Fruit fly (Drosophila melanogaster) whole organism, embryonic: ENCODE measurements around the gene CG13481.
A peak's percentile ranks its signal among the peaks of the same experiment; 100 is the strongest.

Experiments
- B-H1 ChIP-seq: fragments of 200-800 bp; sonication (Bioruptor generic); IDR thresholded peaks from 3 replicates; pipeline ENCODE4 v1.3.6; 2022; ENCODE audit warnings: missing biosample characterization, missing genetic modification characterization
- B-H2 ChIP-seq: fragments of 200-800 bp; sonication (Bioruptor generic); optimal IDR thresholded peaks from 2 replicates; lab custom pipeline; 2018; ENCODE audit warnings: missing biosample characterization, mild to moderate bottlenecking, missing genetic modification characterization
- CG10147 ChIP-seq: fragments of 200-800 bp; sonication (Bioruptor generic); optimal IDR thresholded peaks from 2 replicates; lab custom pipeline; 2019; ENCODE audit warnings: missing biosample characterization, mild to moderate bottlenecking, missing genetic modification characterization, moderate library complexity
- CG11504 ChIP-seq: fragments of 200-800 bp; sonication (Bioruptor generic); optimal IDR thresholded peaks from 3 replicates; lab custom pipeline; 2019; ENCODE audit warnings: missing biosample characterization, mild to moderate bottlenecking, missing genetic modification characterization, moderate library complexity
- CG12155 ChIP-seq: fragments of 200-800 bp; sonication (Bioruptor generic); optimal IDR thresholded peaks from 3 replicates; lab custom pipeline; 2016; ENCODE audit warnings: missing biosample characterization, missing genetic modification characterization
- CG12236 ChIP-seq: fragments of 200-800 bp; sonication (Bioruptor generic); optimal IDR thresholded peaks from 2 replicates; lab custom pipeline; 2016; ENCODE audit warnings: missing biosample characterization, missing genetic modification characterization
- CG12942 ChIP-seq: fragments of 200-800 bp; sonication (Bioruptor generic); optimal IDR thresholded peaks from 3 replicates; lab custom pipeline; 2016; ENCODE audit warnings: missing biosample characterization, missing genetic modification characterization
- CG13624 ChIP-seq: fragments of 200-800 bp; sonication (Bioruptor generic); optimal IDR thresholded peaks from 2 replicates; lab custom pipeline; 2016; ENCODE audit warnings: missing biosample characterization, missing genetic modification characterization
- CG14667 ChIP-seq: fragments of 200-800 bp; sonication (Bioruptor generic); IDR thresholded peaks from 2 replicates; pipeline ENCODE4 v1.3.6; 2022; ENCODE audit warnings: missing biosample characterization, missing genetic modification characterization
- CG15696 ChIP-seq: fragments of 200-800 bp; sonication (Bioruptor generic); optimal IDR thresholded peaks from 2 replicates; lab custom pipeline; 2019; ENCODE audit warnings: missing biosample characterization, mild to moderate bottlenecking, missing genetic modification characterization, moderate library complexity
- CG17385 ChIP-seq: fragments of 200-800 bp; sonication (Bioruptor generic); optimal IDR thresholded peaks from 3 replicates; lab custom pipeline; 2018; ENCODE audit warnings: missing biosample characterization, mild to moderate bottlenecking, missing genetic modification characterization
- CG2199 ChIP-seq: fragments of 200-800 bp; sonication (Bioruptor generic); IDR thresholded peaks from 3 replicates; pipeline ENCODE4 v1.3.6; 2022; ENCODE audit warnings: missing biosample characterization, missing genetic modification characterization
- CG2889 ChIP-seq: fragments of 200-800 bp; sonication (Bioruptor generic); IDR thresholded peaks from 3 replicates; pipeline ENCODE4 v1.3.6; 2022; ENCODE audit warnings: missing biosample characterization, missing genetic modification characterization
- CG6854 ChIP-seq: fragments of 200-800 bp; sonication (Bioruptor generic); optimal IDR thresholded peaks from 3 replicates; lab custom pipeline; 2017; ENCODE audit warnings: missing biosample characterization, mild to moderate bottlenecking, missing genetic modification characterization
- CG7271 ChIP-seq: fragments of 200-800 bp; sonication (Bioruptor generic); optimal IDR thresholded peaks from 2 replicates; lab custom pipeline; 2018; ENCODE audit warnings: missing biosample characterization, mild to moderate bottlenecking, missing genetic modification characterization, moderate library complexity
- CG7372 ChIP-seq: fragments of 200-800 bp; sonication (Bioruptor generic); IDR thresholded peaks from 2 replicates; pipeline ENCODE4 v1.3.6; 2022; ENCODE audit warnings: missing biosample characterization, missing genetic modification characterization
- Dek ChIP-seq: fragments of 200-800 bp; sonication (Bioruptor generic); optimal IDR thresholded peaks from 3 replicates; lab custom pipeline; 2019; ENCODE audit warnings: missing biosample characterization, mild to moderate bottlenecking, missing genetic modification characterization, moderate library complexity
- Doc2 ChIP-seq: fragments of 200-800 bp; sonication (Bioruptor generic); IDR thresholded peaks from 2 replicates; pipeline ENCODE4 v1.3.6; 2022; ENCODE audit warnings: missing biosample characterization, missing genetic modification characterization
- Elba2 ChIP-seq: fragments of 200-800 bp; sonication (Bioruptor generic); optimal IDR thresholded peaks from 3 replicates; lab custom pipeline; 2016; ENCODE audit warnings: missing biosample characterization, missing genetic modification characterization
- Fer2 ChIP-seq: fragments of 200-800 bp; sonication (Bioruptor generic); optimal IDR thresholded peaks from 2 replicates; lab custom pipeline; 2018; ENCODE audit warnings: missing biosample characterization, mild to moderate bottlenecking, missing genetic modification characterization, moderate library complexity
- H15 ChIP-seq: fragments of 200-800 bp; sonication (Bioruptor generic); IDR thresholded peaks from 3 replicates; pipeline ENCODE4 v1.3.6; 2022; ENCODE audit warnings: missing biosample characterization, missing genetic modification characterization
- H2.0 ChIP-seq: fragments of 200-800 bp; sonication (Bioruptor generic); IDR thresholded peaks from 2 replicates; pipeline ENCODE4 v1.3.6; 2022; ENCODE audit warnings: missing biosample characterization, missing genetic modification characterization
- HLH54F ChIP-seq: fragments of 200-800 bp; sonication (Bioruptor generic); optimal IDR thresholded peaks from 3 replicates; lab custom pipeline; 2016; ENCODE audit warnings: missing biosample characterization, missing genetic modification characterization
- HLHmδ ChIP-seq: fragments of 200-800 bp; sonication (Bioruptor generic); optimal IDR thresholded peaks from 2 replicates; lab custom pipeline; 2018; ENCODE audit warnings: missing biosample characterization, mild to moderate bottlenecking, missing genetic modification characterization, moderate library complexity
- Hr39 ChIP-seq: fragments of >200 bp; optimal IDR thresholded peaks from 2 replicates; lab custom pipeline; 2017
- MTF-1 ChIP-seq: fragments of 200-800 bp; sonication (Bioruptor generic); optimal IDR thresholded peaks from 2 replicates; lab custom pipeline; 2018; ENCODE audit warnings: missing biosample characterization, mild to moderate bottlenecking, missing genetic modification characterization, borderline replicate concordance
- NfI ChIP-seq: fragments of 200-800 bp; sonication (Bioruptor generic); optimal IDR thresholded peaks from 3 replicates; lab custom pipeline; 2018; ENCODE audit warnings: missing biosample characterization, mild to moderate bottlenecking, missing genetic modification characterization, moderate library complexity
- Rfx ChIP-seq: fragments of 200-800 bp; sonication (Bioruptor generic); IDR thresholded peaks from 2 replicates; pipeline ENCODE4 v1.3.6; 2022; ENCODE audit warnings: missing biosample characterization, missing genetic modification characterization
- Sry-δ ChIP-seq: fragments of 200-800 bp; sonication (Bioruptor generic); optimal IDR thresholded peaks from 2 replicates; lab custom pipeline; 2016; ENCODE audit warnings: missing biosample characterization, missing genetic modification characterization
- ab ChIP-seq: fragments of 200-800 bp; sonication (Bioruptor generic); optimal IDR thresholded peaks from 2 replicates; lab custom pipeline; 2016; ENCODE audit warnings: missing biosample characterization, missing genetic modification characterization
- ase ChIP-seq: fragments of 200-800 bp; sonication (Bioruptor generic); IDR thresholded peaks from 3 replicates; pipeline ENCODE4 v1.3.6; 2022; ENCODE audit warnings: missing biosample characterization, missing genetic modification characterization
- corto ChIP-seq: fragments of 200-800 bp; sonication (Bioruptor generic); optimal IDR thresholded peaks from 2 replicates; lab custom pipeline; 2016; ENCODE audit warnings: missing biosample characterization, mild to moderate bottlenecking, missing genetic modification characterization, moderate library complexity
- crol ChIP-seq: fragments of 200-800 bp; sonication (Bioruptor generic); IDR thresholded peaks from 2 replicates; pipeline ENCODE4 v1.3.6; 2022; ENCODE audit warnings: missing biosample characterization, missing genetic modification characterization
- dati ChIP-seq: fragments of 200-800 bp; sonication (Bioruptor generic); IDR thresholded peaks from 2 replicates; pipeline ENCODE4 v1.3.6; 2022; ENCODE audit warnings: missing biosample characterization, missing genetic modification characterization
- dmrt11E ChIP-seq: fragments of 200-800 bp; sonication (Bioruptor generic); optimal IDR thresholded peaks from 3 replicates; lab custom pipeline; 2018; ENCODE audit warnings: missing biosample characterization, mild to moderate bottlenecking, missing genetic modification characterization, moderate library complexity
- emc ChIP-seq: fragments of 200-800 bp; sonication (Bioruptor generic); optimal IDR thresholded peaks from 2 replicates; lab custom pipeline; 2016; ENCODE audit warnings: missing biosample characterization, missing genetic modification characterization
- hbn ChIP-seq: fragments of 200-800 bp; sonication (Bioruptor generic); IDR thresholded peaks from 2 replicates; pipeline ENCODE4 v1.3.6; 2022; ENCODE audit warnings: missing biosample characterization, missing genetic modification characterization; ENCODE audit not compliant: partially characterized antibody
- jumu ChIP-seq: fragments of 200-800 bp; sonication (Bioruptor generic); optimal IDR thresholded peaks from 3 replicates; lab custom pipeline; 2016; ENCODE audit warnings: missing biosample characterization, missing genetic modification characterization
- kay ChIP-seq: fragments of 200-800 bp; sonication (Bioruptor generic); optimal IDR thresholded peaks from 2 replicates; lab custom pipeline; 2016; ENCODE audit warnings: missing biosample characterization, missing genetic modification characterization
- lola ChIP-seq, 3 experiments: fragments of >200 bp in 2 of 3; fragments of 200-800 bp in 1 of 3; sonication (Bioruptor generic) in 1 of 3; optimal IDR thresholded peaks; 2 replicates each; lab custom pipeline; 2017 to 2019; ENCODE audit warnings: missing biosample characterization in 3 of 3, missing genetic modification characterization in 3 of 3, mild to moderate bottlenecking in 1 of 3, moderate library complexity in 1 of 3
- mirr ChIP-seq: fragments of 200-800 bp; sonication (Bioruptor generic); optimal IDR thresholded peaks from 3 replicates; lab custom pipeline; 2018; ENCODE audit warnings: missing biosample characterization, mild to moderate bottlenecking, missing genetic modification characterization
- nom ChIP-seq: fragments of 200-800 bp; sonication (Bioruptor generic); optimal IDR thresholded peaks from 2 replicates; lab custom pipeline; 2017; ENCODE audit warnings: missing biosample characterization, missing genetic modification characterization, mild to moderate bottlenecking, moderate library complexity, missing genetic modification reagents
- pros ChIP-seq: fragments of 200-800 bp; sonication (Bioruptor generic); optimal IDR thresholded peaks from 3 replicates; lab custom pipeline; 2019; ENCODE audit warnings: missing biosample characterization, mild to moderate bottlenecking, missing genetic modification characterization, moderate library complexity
- sens ChIP-seq: fragments of 200-800 bp; sonication (Bioruptor generic); peaks from one replicate; lab custom pipeline; 2016; ENCODE audit warnings: missing biosample characterization, missing genetic modification characterization
- slbo ChIP-seq: fragments of 200-800 bp; sonication (Bioruptor generic); IDR thresholded peaks from 2 replicates; pipeline ENCODE4 v1.3.6; 2022; ENCODE audit warnings: missing biosample characterization, missing genetic modification characterization
- trh ChIP-seq: fragments of 200-800 bp; sonication (Bioruptor generic); optimal IDR thresholded peaks from 2 replicates; lab custom pipeline; 2016; ENCODE audit warnings: missing biosample characterization, missing genetic modification characterization
- unc-4 ChIP-seq: fragments of 200-800 bp; sonication (Bioruptor generic); IDR thresholded peaks from 2 replicates; pipeline ENCODE4 v1.3.6; 2022; ENCODE audit warnings: missing biosample characterization, missing genetic modification characterization; ENCODE audit not compliant: partially characterized antibody
- wdn ChIP-seq: fragments of 200-800 bp; sonication (Bioruptor generic); IDR thresholded peaks from 2 replicates; pipeline ENCODE4 v1.3.6; 2022; ENCODE audit warnings: missing biosample characterization, missing genetic modification characterization
- wor ChIP-seq: fragments of 200-800 bp; sonication (Bioruptor generic); IDR thresholded peaks from 2 replicates; pipeline ENCODE4 v1.3.6; 2022; ENCODE audit warnings: missing biosample characterization, missing genetic modification characterization
- zfh1 ChIP-seq: fragments of 200-800 bp; sonication (Bioruptor generic); IDR thresholded peaks from 3 replicates; pipeline ENCODE4 v1.3.6; 2022; ENCODE audit warnings: missing biosample characterization, missing genetic modification characterization

CG13481 gene

DNA sequence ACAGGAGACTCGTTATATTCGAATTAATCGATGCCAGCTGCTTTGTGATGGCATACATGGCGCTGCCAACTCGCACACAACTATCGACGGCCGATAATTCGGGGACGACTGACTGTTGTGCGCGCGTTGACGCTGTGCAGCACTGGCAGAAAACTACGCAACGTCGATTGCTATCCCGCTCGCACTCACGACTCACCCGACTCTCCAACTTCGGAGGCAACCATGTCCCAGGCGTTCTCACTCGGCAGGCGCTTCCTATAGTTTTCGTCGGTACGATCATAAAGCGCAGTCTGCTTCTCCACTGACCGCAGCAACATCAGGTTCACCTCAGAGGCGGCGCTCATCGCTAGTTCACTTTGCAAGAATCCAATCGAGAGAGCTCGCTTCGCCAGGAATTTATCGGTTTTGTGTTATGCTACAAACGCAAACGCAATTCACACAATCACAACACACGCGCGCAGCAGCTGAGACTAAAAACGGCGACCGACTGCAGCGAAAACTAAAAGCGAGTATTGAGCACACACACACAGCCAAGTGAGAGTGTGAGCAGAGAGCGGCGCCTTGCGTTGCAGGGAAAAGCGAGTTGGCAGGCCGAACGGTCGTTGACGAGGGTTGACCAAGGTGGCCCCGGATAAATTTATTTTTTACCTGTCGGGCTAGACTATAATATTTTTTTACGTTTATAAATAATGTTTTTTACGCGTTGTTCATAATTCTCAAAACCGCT lies 40.1 kb upstream of the CG13481 start, which contains the start of gene stwl (continued):
- TF ChIP-seq CG12942 (GFP tag; lab: Kevin White, UChicago) (peak; percentile 58), jumu (GFP tag; lab: Kevin White, UChicago) (peak; percentile 61), CG7372 (GFP tag; lab: Robert Waterston, UW) (0 out of 2 replicates have a peak, but pooled peaks have one; percentile 22), Elba2 (peak; percentile 7), hbn (GFP tag; lab: Robert Waterston, UW) (peak; percentile 81), corto (GFP tag; lab: Kevin White, UChicago) (no peak), zfh1 (GFP tag; lab: Robert Waterston, UW) (peak; percentile 68; the same call in 2 of the 3 replicates), Doc2 (no peak), ase (GFP tag; lab: Robert Waterston, UW) (0 out of 3 replicates have a peak, but pooled peaks have one; percentile 23), CG14667 (GFP tag; lab: Robert Waterston, UW) (peak; percentile 37; the same call in 1 of the 2 replicates), CG6854 (GFP tag; lab: Kevin White, UChicago) (peak; percentile 16), mirr (GFP tag; lab: Kevin White, UChicago) (no peak), lola (GFP tag; optimal IDR thresholded peaks at IDR 0.05; lab: Kevin White, UChicago) (no peak), unc-4 (peak; percentile 72), CG12155 (peak; percentile 94), CG7271 (no peak), dmrt11E (tag; lab: Kevin White, UChicago) (no peak), Rfx (GFP tag; lab: Robert Waterston, UW) (no peak; the same call in 1 of the 2 replicates), sens (GFP tag; lab: Kevin White, UChicago) (peak; percentile 79), CG17385 (no peak), dati (GFP tag; lab: Robert Waterston, UW) (no peak), CG11504 (peak; percentile 22), pros (GFP tag; lab: Kevin White, UChicago) (no peak), emc (GFP tag; lab: Kevin White, UChicago) (no peak), HLHmδ (GFP tag; lab: Kevin White, UChicago) (peak; percentile 64), ab (GFP tag; lab: Kevin White, UChicago) (no peak), crol (GFP tag; lab: Robert Waterston, UW) (no peak), wdn (GFP tag; lab: Robert Waterston, UW) (no peak), CG2199 (peak; percentile 86; the same call in 2 of the 3 replicates), kay (GFP tag; lab: Kevin White, UChicago) (no peak), CG13624 (GFP tag; lab: Kevin White, UChicago) (peak; percentile 80), CG12236 (GFP tag; lab: Kevin White, UChicago) (no peak), nom (GFP tag; lab: Kevin White, UChicago) (no peak), trh (GFP tag; lab: Kevin White, UChicago) (no peak), CG2889 (GFP tag; lab: Robert Waterston, UW) (peak; percentile 17; the same call in 1 of the 3 replicates), CG10147 (GFP tag; lab: Kevin White, UChicago) (no peak), Fer2 (tag; lab: Kevin White, UChicago) (peak; percentile 25), CG15696 (peak; percentile 7), B-H1 (GFP tag; lab: Robert Waterston, UW) (no peak), Hr39 (lab: Kevin White, UChicago) (no peak), wor (GFP tag; lab: Robert Waterston, UW) (no peak), MTF-1 (GFP tag; lab: Kevin White, UChicago) (no peak), Sry-δ (peak; percentile 87), B-H2 (GFP tag; lab: Kevin White, UChicago) (peak; percentile 21), Dek (tag; lab: Kevin White, UChicago) (peak; percentile 4), slbo (GFP tag; lab: Robert Waterston, UW) (peak; percentile 83), NfI (GFP tag; lab: Kevin White, UChicago) (peak; percentile 30), H15 (peak; percentile 61; the same call in 2 of the 3 replicates), HLH54F (GFP tag; lab: Kevin White, UChicago) (peak; percentile 63), H2.0 (GFP tag; lab: Robert Waterston, UW) (no peak; the same call in 1 of the 2 replicates)
